Worm (Caenorhabditis elegans): ENCODE measurements around the gene dnj-23.

dnj-23 gene

DNA sequence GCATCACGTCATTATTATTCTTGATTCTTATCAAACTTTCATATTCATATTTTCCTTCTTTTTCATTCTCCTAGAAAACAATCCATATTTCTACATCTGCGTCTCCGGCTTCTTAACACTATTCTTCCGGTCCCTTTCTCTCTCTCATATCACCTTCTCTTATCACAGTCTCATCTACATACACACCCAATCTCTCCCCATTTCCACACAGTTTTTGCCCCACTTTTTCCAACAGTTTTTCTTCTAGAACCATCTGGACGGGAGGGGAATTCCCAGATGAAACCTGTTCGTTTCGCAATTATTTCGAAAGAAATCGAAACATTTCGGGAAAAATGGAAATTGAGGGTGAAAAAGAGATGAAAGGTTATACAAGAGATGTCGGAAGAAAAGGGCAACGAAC, 19.7 kb upstream of the dnj-23 start (continued):
- no peak for TF ChIP-seq tbx-2 (tag; optimal IDR thresholded peaks at IDR 0.05)
- TF ChIP-seq skn-1 (tag; optimal IDR thresholded peaks at IDR 0.05): no peak
- TF ChIP-seq ceh-16 (tag; optimal IDR thresholded peaks at IDR 0.05): no peak
- TF ChIP-seq lin-39 (tag; optimal IDR thresholded peaks at IDR 0.05): no peak
- TF ChIP-seq elt-2 (tag; optimal IDR thresholded peaks at IDR 0.05): peak; percentile 93

DNA sequence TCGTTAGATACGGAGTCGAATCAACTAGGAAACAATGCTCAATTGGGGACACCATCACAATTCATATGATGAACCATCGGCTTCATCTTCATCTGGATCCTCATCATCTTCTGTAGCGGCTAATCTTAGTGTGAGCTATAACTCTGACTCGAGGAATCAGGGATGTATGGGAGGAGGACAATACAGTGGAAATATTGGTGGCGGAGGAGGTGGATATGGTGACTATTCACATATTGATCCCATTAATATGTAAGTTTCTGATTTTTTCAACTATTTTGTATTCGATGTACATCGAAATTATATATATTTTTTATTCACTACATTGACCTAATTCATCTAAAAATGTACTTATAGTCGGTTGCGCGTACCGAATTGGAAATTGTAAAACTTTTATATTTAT, 19.0 kb upstream of the dnj-23 start:
- TF ChIP-seq nhr-67 (tag; optimal IDR thresholded peaks at IDR 0.05): no peak
- no peak for TF ChIP-seq sea-2 (GFP tag; optimal IDR thresholded peaks at IDR 0.05)
- TF ChIP-seq ama-1 (optimal IDR thresholded peaks at IDR 0.05): peak; percentile 44
- no peak for TF ChIP-seq daf-12 (tag; optimal IDR thresholded peaks at IDR 0.05)
- no peak for TF ChIP-seq egl-27 (tag; optimal IDR thresholded peaks at IDR 0.05)
- TF ChIP-seq elt-3 (tag; optimal IDR thresholded peaks at IDR 0.05): no peak
- TF ChIP-seq fkh-2 (tag; optimal IDR thresholded peaks at IDR 0.05): no peak

DNA sequence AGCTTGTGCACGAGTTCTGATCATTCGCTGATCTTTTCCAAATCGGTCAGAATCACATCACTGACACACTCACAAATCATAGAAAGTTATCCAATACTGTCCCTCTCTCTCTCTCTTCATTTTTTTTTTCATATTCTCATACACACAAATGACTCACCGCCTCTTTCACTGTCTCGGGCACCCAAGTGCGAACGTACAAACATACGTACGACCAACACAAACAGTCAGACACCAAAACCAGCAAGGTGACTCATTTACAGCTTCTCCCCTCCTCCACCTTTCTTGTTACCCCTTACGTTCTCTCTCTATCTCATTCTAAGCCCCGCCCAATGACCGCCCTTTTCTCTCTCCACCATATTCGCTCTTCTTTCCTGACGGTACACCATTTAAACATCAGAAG, 18.6 kb upstream of the dnj-23 start:
- TF ChIP-seq aly-2 (tag; optimal IDR thresholded peaks at IDR 0.05): no peak
- TF ChIP-seq nhr-28 (tag; optimal IDR thresholded peaks at IDR 0.05): no peak
- TF ChIP-seq ztf-4 (tag; optimal IDR thresholded peaks at IDR 0.05): no peak
- no peak for TF ChIP-seq ceh-16 (tag; optimal IDR thresholded peaks at IDR 0.05)
- TF ChIP-seq ceh-28 (tag; optimal IDR thresholded peaks at IDR 0.05): no peak
- peak; percentile 36 for TF ChIP-seq hmg-11 (tag; optimal IDR thresholded peaks at IDR 0.05)
- TF ChIP-seq fkh-2 (tag; optimal IDR thresholded peaks at IDR 0.05): no peak
- TF ChIP-seq egl-5 (tag; optimal IDR thresholded peaks at IDR 0.05): no peak
- peak; percentile 32 for TF ChIP-seq nhr-23 (tag; optimal IDR thresholded peaks at IDR 0.05)
- no peak for TF ChIP-seq nhr-237 (tag; optimal IDR thresholded peaks at IDR 0.05)
- TF ChIP-seq skn-1 (tag; optimal IDR thresholded peaks at IDR 0.05): no peak
- no peak for TF ChIP-seq zag-1 (tag; optimal IDR thresholded peaks at IDR 0.05)
- TF ChIP-seq lin-39 (tag; optimal IDR thresholded peaks at IDR 0.05): no peak
- peak; percentile 98 for TF ChIP-seq fos-1 (tag; optimal IDR thresholded peaks at IDR 0.05)
- no peak for TF ChIP-seq lsy-12 (tag; optimal IDR thresholded peaks at IDR 0.05)
- TF ChIP-seq eor-1 (tag; optimal IDR thresholded peaks at IDR 0.05): no peak
- no peak for TF ChIP-seq nhr-12 (tag; optimal IDR thresholded peaks at IDR 0.05)
- TF ChIP-seq nhr-76 (tag; optimal IDR thresholded peaks at IDR 0.05): no peak
- no peak for TF ChIP-seq lin-15B (tag; optimal IDR thresholded peaks at IDR 0.05)
- TF ChIP-seq R02D3.7 (tag; optimal IDR thresholded peaks at IDR 0.05): no peak
- TF ChIP-seq ztf-11 (tag; optimal IDR thresholded peaks at IDR 0.05): no peak
- no peak for TF ChIP-seq unc-39 (tag; optimal IDR thresholded peaks at IDR 0.05)
- TF ChIP-seq unc-62 (GFP tag; optimal IDR thresholded peaks at IDR 0.05): no peak
- TF ChIP-seq nhr-43 (tag; optimal IDR thresholded peaks at IDR 0.05; ENCODE audit: poor library complexity, severe bottlenecking): no peak
- TF ChIP-seq fkh-10 (GFP tag; optimal IDR thresholded peaks at IDR 0.05): no peak
- no peak for TF ChIP-seq snpc-4 (tag; optimal IDR thresholded peaks at IDR 0.05)
- no peak for TF ChIP-seq sea-2 (GFP tag; optimal IDR thresholded peaks at IDR 0.05)
- no peak for TF ChIP-seq nhr-11 (tag; optimal IDR thresholded peaks at IDR 0.05)
- TF ChIP-seq ceh-82 (tag; optimal IDR thresholded peaks at IDR 0.05): no peak
- TF ChIP-seq nhr-77 (tag; optimal IDR thresholded peaks at IDR 0.05): no peak
- TF ChIP-seq daf-12 (tag; optimal IDR thresholded peaks at IDR 0.05): no peak
- peak; percentile 1 for TF ChIP-seq elt-2 (tag; optimal IDR thresholded peaks at IDR 0.05)
- no peak for TF ChIP-seq mdl-1 (tag; optimal IDR thresholded peaks at IDR 0.05)
- no peak for TF ChIP-seq pqm-1 (tag; optimal IDR thresholded peaks at IDR 0.05)
- no peak for TF ChIP-seq egl-27 (tag; optimal IDR thresholded peaks at IDR 0.05)
- TF ChIP-seq elt-3 (tag; optimal IDR thresholded peaks at IDR 0.05): peak in 1 of 3 experiments; percentile 3
- TF ChIP-seq nfya-1 (tag; optimal IDR thresholded peaks at IDR 0.05; ENCODE audit: insufficient read depth): no peak
- TF ChIP-seq nhr-25 (tag; optimal IDR thresholded peaks at IDR 0.05): peak; percentile 6
- TF ChIP-seq ceh-9 (tag; optimal IDR thresholded peaks at IDR 0.05): no peak
- no peak for TF ChIP-seq ZK546.5 (tag; optimal IDR thresholded peaks at IDR 0.05)
- TF ChIP-seq nhr-67 (tag; optimal IDR thresholded peaks at IDR 0.05): no peak
- no peak for TF ChIP-seq ama-1 (optimal IDR thresholded peaks at IDR 0.05)
- TF ChIP-seq elt-1 (tag; optimal IDR thresholded peaks at IDR 0.05): no peak
- peak; percentile 78 for TF ChIP-seq pha-4 (tag; optimal IDR thresholded peaks at IDR 0.05)
- TF ChIP-seq mml-1 (tag; optimal IDR thresholded peaks at IDR 0.05): no peak

All from whole organism, L3 larva.